Fruit fly (Drosophila melanogaster) whole organism, embryonic: ENCODE measurements around the gene Hrb27C.

Experiments used
- Blimp-1 ChIP-seq: fragments of 200-800 bp; sonication (Bioruptor generic); optimal IDR thresholded peaks from 3 replicates; lab custom pipeline; 2018; ENCODE audit warnings: missing biosample characterization, missing genetic modification characterization, mild to moderate bottlenecking, moderate library complexity, missing genetic modification reagents
- CG10147 ChIP-seq: fragments of 200-800 bp; sonication (Bioruptor generic); optimal IDR thresholded peaks from 2 replicates; lab custom pipeline; 2019; ENCODE audit warnings: missing biosample characterization, mild to moderate bottlenecking, missing genetic modification characterization, moderate library complexity
- CG13287 ChIP-seq: fragments of 200-800 bp; sonication (Bioruptor generic); IDR thresholded peaks from 2 replicates; pipeline ENCODE4 v1.3.6; 2022; ENCODE audit warnings: missing biosample characterization, missing genetic modification characterization; ENCODE audit not compliant: partially characterized antibody
- CG13894 ChIP-seq: fragments of 200-800 bp; sonication (Bioruptor generic); optimal IDR thresholded peaks from 3 replicates; lab custom pipeline; 2018; ENCODE audit warnings: missing biosample characterization, mild to moderate bottlenecking, missing genetic modification characterization, moderate library complexity
- CG14710 ChIP-seq: fragments of 200-800 bp; sonication (Bioruptor generic); optimal IDR thresholded peaks from 3 replicates; lab custom pipeline; 2019; ENCODE audit warnings: missing biosample characterization, mild to moderate bottlenecking, missing genetic modification characterization, moderate library complexity
- CG14965 ChIP-seq: fragments of 200-800 bp; sonication (Bioruptor generic); optimal IDR thresholded peaks from 2 replicates; lab custom pipeline; 2016; ENCODE audit warnings: missing biosample characterization, missing genetic modification characterization, borderline replicate concordance
- CG15601 ChIP-seq: fragments of 200-800 bp; sonication (Bioruptor generic); optimal IDR thresholded peaks from 3 replicates; lab custom pipeline; 2019; ENCODE audit warnings: missing biosample characterization, mild to moderate bottlenecking, missing genetic modification characterization, moderate library complexity
- CG30431 ChIP-seq: fragments of 200-800 bp; sonication (Bioruptor generic); optimal IDR thresholded peaks from 2 replicates; lab custom pipeline; 2017; ENCODE audit warnings: missing biosample characterization, missing genetic modification characterization
- CG31388 ChIP-seq: fragments of 200-800 bp; sonication (Bioruptor generic); optimal IDR thresholded peaks from 2 replicates; lab custom pipeline; 2016; ENCODE audit warnings: missing biosample characterization, missing genetic modification characterization
- CG32772 ChIP-seq: fragments of 200-800 bp; sonication (Bioruptor generic); IDR thresholded peaks from 2 replicates; pipeline ENCODE4 v1.3.6; 2022; ENCODE audit warnings: missing biosample characterization, missing genetic modification characterization
- CG34224 ChIP-seq: fragments of 200-800 bp; sonication (Bioruptor generic); IDR thresholded peaks from 3 replicates; pipeline ENCODE4 v1.3.6; 2022; ENCODE audit warnings: missing biosample characterization, missing genetic modification characterization; ENCODE audit not compliant: partially characterized antibody
- CG3726 ChIP-seq: fragments of 200-800 bp; sonication (Bioruptor generic); IDR thresholded peaks from 3 replicates; pipeline ENCODE4, ENCODE4 v1.3.6; 2022; ENCODE audit warnings: missing biosample characterization, missing genetic modification characterization
- CG3847 ChIP-seq: fragments of 200-800 bp; sonication (Bioruptor generic); IDR thresholded peaks from 2 replicates; pipeline ENCODE4 v1.3.6; 2022; ENCODE audit warnings: missing biosample characterization, missing genetic modification characterization
- CG9215 ChIP-seq: fragments of 200-800 bp; sonication (Bioruptor generic); IDR thresholded peaks from 2 replicates; pipeline ENCODE4 v1.3.6; 2022; ENCODE audit warnings: missing biosample characterization, missing genetic modification characterization
- CG9797 ChIP-seq: fragments of 200-800 bp; sonication (Bioruptor generic); optimal IDR thresholded peaks from 3 replicates; lab custom pipeline; 2018; ENCODE audit warnings: missing biosample characterization, mild to moderate bottlenecking, missing genetic modification characterization
- Chrac-16 ChIP-seq: fragments of 200-800 bp; sonication (Bioruptor generic); optimal IDR thresholded peaks from 3 replicates; lab custom pipeline; 2016; ENCODE audit warnings: missing biosample characterization, missing genetic modification characterization
- Doc2 ChIP-seq: fragments of 200-800 bp; sonication (Bioruptor generic); IDR thresholded peaks from 2 replicates; pipeline ENCODE4 v1.3.6; 2022; ENCODE audit warnings: missing biosample characterization, missing genetic modification characterization
- Eip74EF ChIP-seq, 2 experiments: fragments of 200-800 bp in 1 of 2; fragments of >200 bp in 1 of 2; sonication (Bioruptor generic) in 1 of 2; optimal IDR thresholded peaks; 2 replicates each; lab custom pipeline; 2017 to 2019; ENCODE audit warnings: missing biosample characterization in 2 of 2, missing genetic modification characterization in 2 of 2, mild to moderate bottlenecking in 1 of 2, moderate library complexity in 1 of 2
- Ets97D ChIP-seq: fragments of 200-800 bp; sonication (Bioruptor generic); optimal IDR thresholded peaks from 3 replicates; lab custom pipeline; 2016; ENCODE audit warnings: missing biosample characterization, missing genetic modification characterization
- Fer3 ChIP-seq: fragments of 200-800 bp; sonication (Bioruptor generic); optimal IDR thresholded peaks from 2 replicates; lab custom pipeline; 2018; ENCODE audit warnings: missing biosample characterization, mild to moderate bottlenecking, missing genetic modification characterization, moderate library complexity
- HLH3B ChIP-seq: fragments of 200-800 bp; sonication (Bioruptor generic); IDR thresholded peaks from 2 replicates; pipeline ENCODE4 v1.3.6; 2022; ENCODE audit warnings: missing biosample characterization, missing genetic modification characterization
- Hmx ChIP-seq: fragments of 200-800 bp; sonication (Bioruptor generic); optimal IDR thresholded peaks from 2 replicates; lab custom pipeline; 2016; ENCODE audit warnings: missing biosample characterization, missing genetic modification characterization
- Lhr ChIP-seq: fragments of 200-800 bp; sonication (Bioruptor generic); optimal IDR thresholded peaks from 3 replicates; lab custom pipeline; 2017; ENCODE audit warnings: mild to moderate bottlenecking, missing biosample characterization, missing genetic modification reagents, missing genetic modification characterization
- MTF-1 ChIP-seq: fragments of 200-800 bp; sonication (Bioruptor generic); optimal IDR thresholded peaks from 2 replicates; lab custom pipeline; 2018; ENCODE audit warnings: missing biosample characterization, mild to moderate bottlenecking, missing genetic modification characterization, borderline replicate concordance
- Myb ChIP-seq: fragments of 200-800 bp; sonication (Bioruptor generic); optimal IDR thresholded peaks from 2 replicates; lab custom pipeline; 2016; ENCODE audit warnings: missing biosample characterization, missing genetic modification characterization
- Oli ChIP-seq: fragments of 200-800 bp; sonication (Bioruptor generic); optimal IDR thresholded peaks from 2 replicates; lab custom pipeline; 2018; ENCODE audit warnings: missing biosample characterization, mild to moderate bottlenecking, missing genetic modification characterization, moderate library complexity
- Scr ChIP-seq: fragments of 200-800 bp; sonication (Bioruptor generic); IDR thresholded peaks from 2 replicates; pipeline ENCODE4 v1.3.6; 2022; ENCODE audit warnings: missing biosample characterization, missing genetic modification characterization; ENCODE audit not compliant: partially characterized antibody
- Sox100B ChIP-seq: fragments of 200-800 bp; sonication (Bioruptor generic); optimal IDR thresholded peaks from 3 replicates; lab custom pipeline; 2018; ENCODE audit warnings: missing biosample characterization, mild to moderate bottlenecking, missing genetic modification characterization
- Sox102F ChIP-seq: fragments of 200-800 bp; sonication (Bioruptor generic); optimal IDR thresholded peaks from 2 replicates; lab custom pipeline; 2018; ENCODE audit warnings: missing biosample characterization, mild to moderate bottlenecking, missing genetic modification characterization, moderate library complexity
- Usf ChIP-seq: fragments of 200-800 bp; sonication (Bioruptor generic); optimal IDR thresholded peaks from 2 replicates; lab custom pipeline; 2017; ENCODE audit warnings: missing genotype, missing biosample characterization, missing genetic modification characterization
- YL-1 ChIP-seq: fragments of 200-800 bp; sonication (Bioruptor generic); optimal IDR thresholded peaks from 3 replicates; lab custom pipeline; 2017; ENCODE audit warnings: missing biosample characterization, mild to moderate bottlenecking, missing genetic modification characterization
- bowl ChIP-seq: fragments of 200-800 bp; sonication (Bioruptor generic); IDR thresholded peaks from 2 replicates; pipeline ENCODE4 v1.3.6; 2022; ENCODE audit warnings: missing biosample characterization, missing genetic modification characterization
- btn ChIP-seq: fragments of 200-800 bp; sonication (Bioruptor generic); optimal IDR thresholded peaks from 2 replicates; lab custom pipeline; 2016; ENCODE audit warnings: missing biosample characterization, missing genetic modification characterization
- chinmo ChIP-seq: fragments of 200-800 bp; sonication (Bioruptor generic); IDR thresholded peaks from 4 replicates; pipeline ENCODE4 v1.3.6; 2022; ENCODE audit warnings: missing biosample characterization, missing genetic modification characterization; ENCODE audit not compliant: partially characterized antibody
- dpn ChIP-seq, 2 experiments: fragments of 200-800 bp; sonication (Bioruptor generic); optimal IDR thresholded peaks; 3 replicates each; lab custom pipeline; 2016; ENCODE audit warnings: missing biosample characterization in 2 of 2, missing genetic modification characterization in 2 of 2
- ewg ChIP-seq: fragments of 200-800 bp; sonication (Bioruptor generic); optimal IDR thresholded peaks from 3 replicates; lab custom pipeline; 2017; ENCODE audit warnings: mild to moderate bottlenecking, missing biosample characterization, missing genetic modification reagents, missing genetic modification characterization
- gem ChIP-seq: fragments of 200-800 bp; sonication (Bioruptor generic); optimal IDR thresholded peaks from 2 replicates; lab custom pipeline; 2019; ENCODE audit warnings: missing biosample characterization, mild to moderate bottlenecking, missing genetic modification characterization, moderate library complexity
- gfzf ChIP-seq: fragments of 200-800 bp; sonication (Bioruptor generic); optimal IDR thresholded peaks from 2 replicates; lab custom pipeline; 2016; ENCODE audit warnings: missing biosample characterization, mild to moderate bottlenecking, missing genetic modification characterization, moderate library complexity
- grn ChIP-seq: fragments of 200-800 bp; sonication (Bioruptor generic); optimal IDR thresholded peaks from 3 replicates; lab custom pipeline; 2017; ENCODE audit warnings: missing biosample characterization, missing genetic modification characterization
- hb ChIP-seq: fragments of 200-800 bp; sonication (Bioruptor generic); IDR thresholded peaks from 3 replicates; pipeline ENCODE4 v1.3.6; 2022; ENCODE audit warnings: missing biosample characterization, missing genetic modification characterization; ENCODE audit not compliant: partially characterized antibody
- ind ChIP-seq: fragments of 200-800 bp; sonication (Bioruptor generic); optimal IDR thresholded peaks from 3 replicates; lab custom pipeline; 2016; ENCODE audit warnings: missing biosample characterization, missing genetic modification characterization
- lab ChIP-seq: fragments of 200-800 bp; sonication (Bioruptor generic); optimal IDR thresholded peaks from 3 replicates; lab custom pipeline; 2017; ENCODE audit warnings: missing biosample characterization, missing genetic modification characterization, mild to moderate bottlenecking, moderate library complexity, missing genetic modification reagents
- nerfin-2 ChIP-seq: fragments of 200-800 bp; sonication (Bioruptor generic); IDR thresholded peaks from 2 replicates; pipeline ENCODE4 v1.3.6; 2022; ENCODE audit warnings: missing biosample characterization, missing genetic modification characterization; ENCODE audit not compliant: partially characterized antibody
- peb ChIP-seq: fragments of 200-800 bp; sonication (Bioruptor generic); IDR thresholded peaks from 2 replicates; pipeline ENCODE4 v1.3.6; 2022; ENCODE audit warnings: missing biosample characterization, missing genetic modification characterization
- row ChIP-seq: fragments of 200-800 bp; sonication (Bioruptor generic); IDR thresholded peaks from 3 replicates; pipeline ENCODE4 v1.3.6; 2022; ENCODE audit warnings: missing biosample characterization, missing genetic modification characterization
- tio ChIP-seq: fragments of 200-800 bp; sonication (Bioruptor generic); optimal IDR thresholded peaks from 2 replicates; lab custom pipeline; 2017; ENCODE audit warnings: missing biosample characterization, missing genetic modification characterization, inconsistent platforms
- toy ChIP-seq: fragments of 200-800 bp; sonication (Bioruptor generic); IDR thresholded peaks from 2 replicates; pipeline ENCODE4 v1.3.6; 2022; ENCODE audit warnings: missing biosample characterization, missing genetic modification characterization
- ttk ChIP-seq: fragments of 200-800 bp; sonication (Bioruptor generic); IDR thresholded peaks from 2 replicates; pipeline ENCODE4 v2.1.2; 2022; ENCODE audit warnings: missing biosample characterization, missing genetic modification characterization
- zen ChIP-seq: fragments of 200-800 bp; sonication (Bioruptor generic); optimal IDR thresholded peaks from 3 replicates; lab custom pipeline; 2018; ENCODE audit warnings: missing biosample characterization, mild to moderate bottlenecking, missing genetic modification characterization, moderate library complexity

The Hrb27C gene

DNA sequence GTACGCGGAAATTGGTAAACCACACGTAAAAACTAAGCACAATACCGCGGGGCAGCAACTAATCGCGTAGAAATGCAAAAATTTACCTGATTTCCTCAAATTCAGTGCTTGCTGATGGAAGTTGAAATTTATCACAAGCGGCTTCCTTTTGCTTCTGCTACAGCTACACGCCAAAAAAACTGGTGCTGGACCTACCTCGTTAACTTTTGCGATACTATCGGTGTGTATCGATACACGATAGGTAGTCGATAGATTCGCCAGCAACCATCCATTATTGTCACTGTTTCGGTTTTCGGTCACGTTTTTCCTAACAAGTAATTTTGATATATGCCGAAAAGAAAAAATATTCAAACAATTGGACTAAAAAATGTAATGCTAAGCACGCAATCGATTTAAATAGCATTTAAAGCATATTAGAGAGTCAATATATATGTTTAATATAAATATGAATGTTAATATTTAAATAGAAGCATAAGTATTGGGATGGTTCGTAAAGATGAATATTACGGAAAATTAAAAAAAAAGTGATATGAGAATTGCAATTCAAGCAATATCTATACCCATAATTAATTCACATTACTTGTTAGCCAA is 47.0 kb downstream of the Hrb27C start, which contains the start of gene Sumo (continued):
- TF ChIP-seq tio = no peak
- TF ChIP-seq CG9215 (GFP tag; lab: Robert Waterston, UW) = no peak; the same call in 1 of the 2 replicates
- peak; percentile 96 for TF ChIP-seq Scr (GFP tag; lab: Robert Waterston, UW)
- TF ChIP-seq CG32772 (GFP tag; lab: Robert Waterston, UW) = no peak
- TF ChIP-seq zen = peak; percentile 49
- TF ChIP-seq Hmx (GFP tag; lab: Kevin White, UChicago) = no peak
- TF ChIP-seq ttk (GFP tag; lab: Robert Waterston, UW) = no peak
- no peak for TF ChIP-seq Blimp-1 (GFP tag; lab: Kevin White, UChicago)
- TF ChIP-seq YL-1 (GFP tag; lab: Kevin White, UChicago) = peak; percentile 9
- TF ChIP-seq CG13287 = peak; percentile 94
- no peak for TF ChIP-seq dpn (GFP tag; optimal IDR thresholded peaks at IDR 0.05; lab: Kevin White, UChicago)
- no peak for TF ChIP-seq Fer3 (tag; lab: Kevin White, UChicago)
- TF ChIP-seq row (GFP tag; lab: Robert Waterston, UW) = peak; percentile 93
- TF ChIP-seq Ets97D (GFP tag; lab: Kevin White, UChicago) = no peak
- TF ChIP-seq Myb (GFP tag; lab: Kevin White, UChicago) = no peak
- TF ChIP-seq peb (GFP tag; lab: Robert Waterston, UW) = no peak
- no peak for TF ChIP-seq lab (GFP tag; lab: Kevin White, UChicago)
- TF ChIP-seq CG15601 (tag; lab: Kevin White, UChicago) = no peak
- peak; percentile 65 for TF ChIP-seq CG14710 (tag; lab: Kevin White, UChicago)
- no peak for TF ChIP-seq btn (GFP tag; lab: Kevin White, UChicago)
- peak; percentile 47 for TF ChIP-seq CG3847
- peak; percentile 25 for TF ChIP-seq Usf (GFP tag; lab: Kevin White, UChicago)
- peak; percentile 42 for TF ChIP-seq CG10147 (GFP tag; lab: Kevin White, UChicago)
- TF ChIP-seq MTF-1 = no peak
- peak; percentile 15 for TF ChIP-seq Sox102F (GFP tag; lab: Kevin White, UChicago)
- no peak for TF ChIP-seq gfzf (GFP tag; lab: Kevin White, UChicago)
- TF ChIP-seq CG9797 (GFP tag; lab: Kevin White, UChicago) = peak; percentile 43
- TF ChIP-seq grn (GFP tag; lab: Kevin White, UChicago) = no peak
- TF ChIP-seq gem (tag; lab: Kevin White, UChicago) = peak; percentile 21
- TF ChIP-seq Doc2 (GFP tag; lab: Robert Waterston, UW) = no peak
- TF ChIP-seq CG30431 (GFP tag; lab: Kevin White, UChicago) = no peak
- no peak for TF ChIP-seq HLH3B
- peak; percentile 22 for TF ChIP-seq CG13894 (tag; lab: Kevin White, UChicago)
- TF ChIP-seq CG34224 (GFP tag; lab: Robert Waterston, UW) = peak; percentile 98
- TF ChIP-seq Oli (tag; lab: Kevin White, UChicago) = peak; percentile 30
- peak; percentile 98 for TF ChIP-seq chinmo (GFP tag; lab: Robert Waterston, UW)
- no peak for TF ChIP-seq Chrac-16 (GFP tag; lab: Kevin White, UChicago)
- TF ChIP-seq CG3726 (GFP tag; lab: Robert Waterston, UW) = no peak
- peak; percentile 15 for TF ChIP-seq Lhr
- no peak for TF ChIP-seq toy (GFP tag; lab: Robert Waterston, UW)
- no peak for TF ChIP-seq ewg (GFP tag; lab: Kevin White, UChicago)
- TF ChIP-seq Eip74EF (GFP tag; optimal IDR thresholded peaks at IDR 0.05; lab: Kevin White, UChicago) = no peak
- no peak for TF ChIP-seq CG31388
- TF ChIP-seq bowl (GFP tag; lab: Robert Waterston, UW) = no peak
- peak; percentile 99 for TF ChIP-seq hb
- no peak for TF ChIP-seq CG14965 (GFP tag; lab: Kevin White, UChicago)
- no peak for TF ChIP-seq ind (GFP tag; lab: Kevin White, UChicago)
- TF ChIP-seq nerfin-2 (GFP tag; lab: Robert Waterston, UW) = peak; percentile 98
- peak; percentile 13 for TF ChIP-seq Sox100B (GFP tag; lab: Kevin White, UChicago)
